Worm (Caenorhabditis elegans) whole organism, L1 larva: ENCODE results near the gene Y49A3A.3.

Experiments
- blmp-1 ChIP-seq: fragments of 150-350 bp; optimal IDR thresholded peaks from 2 replicates; lab custom pipeline; 2014; ENCODE audit warnings: missing biosample characterization, missing genetic modification characterization
- ceh-63 ChIP-seq: fragments of 200-800 bp; sonication (Bioruptor generic); optimal IDR thresholded peaks from 2 replicates; lab custom pipeline; 2018; ENCODE audit warnings: mild to moderate bottlenecking, missing genetic modification characterization, missing compliant biosample characterization
- egl-27 ChIP-seq, 2 experiments: fragments of 150-350 bp in 1 of 2; sonication (generic microtip); optimal IDR thresholded peaks; 3 replicates each; lab custom pipeline; 2017 to 2018; ENCODE audit warnings: missing biosample characterization in 2 of 2, missing genetic modification characterization in 2 of 2, missing genetic modification reagents in 2 of 2
- elt-2 ChIP-seq: sonication (generic microtip); optimal IDR thresholded peaks from 2 replicates; lab custom pipeline; 2016; ENCODE audit warnings: missing genetic modification characterization, mild to moderate bottlenecking, inconsistent platforms, missing compliant biosample characterization, missing genetic modification reagents
- fkh-8 ChIP-seq: sonication (generic microtip); optimal IDR thresholded peaks from 2 replicates; lab custom pipeline; 2016; ENCODE audit warnings: mild to moderate bottlenecking, missing genetic modification characterization, missing compliant biosample characterization
- fos-1 ChIP-seq: fragments of 150-350 bp; optimal IDR thresholded peaks from 2 replicates; lab custom pipeline; 2014; ENCODE audit warnings: missing biosample characterization, missing genetic modification characterization
- lin-13 ChIP-seq: fragments of 150-350 bp; optimal IDR thresholded peaks from 2 replicates; lab custom pipeline; 2014; ENCODE audit warnings: missing biosample characterization, missing genetic modification reagents, missing genetic modification characterization
- lin-39 ChIP-seq: fragments of 150-350 bp; optimal IDR thresholded peaks from 2 replicates; lab custom pipeline; 2014; ENCODE audit warnings: missing biosample characterization, missing genetic modification reagents, missing genetic modification characterization
- lsy-2 ChIP-seq, 2 experiments: fragments of 150-350 bp; optimal IDR thresholded peaks; 2 replicates each; lab custom pipeline; 2014; ENCODE audit warnings: missing biosample characterization in 2 of 2, missing genetic modification characterization in 2 of 2
- mab-9 ChIP-seq: fragments of 200-800 bp; sonication (Bioruptor generic); IDR thresholded peaks from 2 replicates; pipeline ENCODE4 v1.3.6; 2022; ENCODE audit warnings: missing genetic modification reagents, missing genetic modification characterization, missing compliant biosample characterization
- nhr-237 ChIP-seq: fragments of 150-350 bp; optimal IDR thresholded peaks from 2 replicates; lab custom pipeline; 2014; ENCODE audit warnings: missing biosample characterization, missing genetic modification characterization
- unc-98 ChIP-seq: fragments of 200-800 bp; sonication (Bioruptor generic); IDR thresholded peaks from 2 replicates; pipeline ENCODE4 v1.3.6; 2022; ENCODE audit warnings: missing genetic modification characterization, missing compliant biosample characterization

ce11 chrV:14320730-14321319 is 33.4 kb upstream of the Y49A3A.3 start:
- TF ChIP-seq elt-2 (no peak), mab-9 (GFP tag; lab: Robert Waterston, UW) (no peak), ceh-63 (GFP tag; lab: Kevin White, UChicago) (no peak), nhr-237 (tag; lab: Kevin White, UChicago) (no peak), egl-27 (tag; optimal IDR thresholded peaks at IDR 0.05; lab: Kevin White, UChicago) (no peak), fos-1 (tag; lab: Kevin White, UChicago) (no peak), lsy-2 (tag; optimal IDR thresholded peaks at IDR 0.05; lab: Kevin White, UChicago) (no peak), unc-98 (GFP tag; lab: Robert Waterston, UW) (no peak), lin-39 (no peak), lin-13 (GFP tag; lab: Kevin White, UChicago) (no peak), blmp-1 (tag; lab: Kevin White, UChicago) (no peak), fkh-8 (tag; lab: Kevin White, UChicago) (no peak)
